Worm (Caenorhabditis elegans): ENCODE measurements around the gene sna-2.
"Not testable (repeated sequence)": the region's sequence is repeated elsewhere in the genome, so short reads cannot be mapped to it uniquely, and the experiment has no call there.

Gene sna-2

DNA sequence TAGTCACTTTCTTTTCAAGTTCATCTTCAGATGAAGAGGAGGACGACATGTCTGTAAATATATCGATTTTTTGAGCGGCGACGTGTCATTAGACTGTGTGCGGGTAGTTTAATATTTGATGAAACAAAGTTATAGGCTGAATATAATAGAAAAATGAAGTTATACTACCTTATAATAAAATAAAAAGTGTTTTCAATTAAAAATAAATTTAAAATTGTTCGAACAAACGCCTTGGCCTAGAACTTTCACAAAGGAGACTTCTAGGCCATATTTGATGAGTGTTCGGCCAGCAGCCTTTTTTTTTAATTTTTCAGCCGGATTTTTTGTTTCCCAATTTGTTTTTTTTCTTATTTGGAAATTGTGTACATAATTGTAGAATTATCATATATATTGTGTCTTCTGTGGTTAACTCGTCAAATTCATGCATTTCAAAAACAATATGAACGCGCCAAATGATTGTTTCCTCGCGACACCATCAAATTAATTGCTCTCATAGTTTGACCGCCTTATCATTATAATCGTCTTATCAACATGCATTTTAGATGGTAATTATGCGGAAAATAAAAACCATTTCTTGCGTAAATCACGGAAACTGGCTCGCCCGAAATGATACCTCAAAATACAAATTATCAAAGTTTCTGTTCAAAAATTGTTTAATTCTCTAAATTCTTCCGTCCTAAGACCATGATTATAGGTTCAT is 20.0 kb upstream of the sna-2 start, which contains the start of gene T13F2.2:
Gene T13F2.2 (minus strand): TSS at position 51 of the 700 bp plus-strand sequence.
- no peak for TF ChIP-seq him-1 (tag; optimal IDR thresholded peaks at IDR 0.05)
- no peak for TF ChIP-seq W03F9.2 (tag; optimal IDR thresholded peaks at IDR 0.05)
- TF ChIP-seq dao-5 (tag; optimal IDR thresholded peaks at IDR 0.05): no peak

DNA sequence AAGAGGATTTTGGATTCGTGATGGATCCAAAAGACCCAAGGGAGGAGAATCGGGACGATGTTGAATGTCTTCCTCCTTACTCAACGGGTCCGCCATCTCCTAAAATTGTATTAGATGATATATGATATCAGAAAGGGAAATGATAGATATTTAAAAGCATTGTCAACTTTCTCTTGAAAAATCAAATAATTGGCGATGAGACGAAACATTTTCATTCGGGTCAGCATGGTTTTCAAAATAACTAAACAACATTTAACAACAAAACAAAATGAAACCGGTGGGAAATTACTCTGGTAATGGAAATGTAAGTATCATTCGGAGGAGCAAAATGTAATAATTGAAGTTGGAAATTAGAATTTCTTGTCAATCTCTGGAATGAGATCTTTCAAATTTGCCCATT is 19.1 kb upstream of the sna-2 start, which contains the start of gene pis-1:
Gene pis-1 (minus strand): TSS at position 101 of the 400 bp plus-strand sequence.
- no peak for TF ChIP-seq dao-5 (tag; optimal IDR thresholded peaks at IDR 0.05)
- TF ChIP-seq him-1 (tag; optimal IDR thresholded peaks at IDR 0.05): no peak
- no peak for TF ChIP-seq W03F9.2 (tag; optimal IDR thresholded peaks at IDR 0.05)

DNA sequence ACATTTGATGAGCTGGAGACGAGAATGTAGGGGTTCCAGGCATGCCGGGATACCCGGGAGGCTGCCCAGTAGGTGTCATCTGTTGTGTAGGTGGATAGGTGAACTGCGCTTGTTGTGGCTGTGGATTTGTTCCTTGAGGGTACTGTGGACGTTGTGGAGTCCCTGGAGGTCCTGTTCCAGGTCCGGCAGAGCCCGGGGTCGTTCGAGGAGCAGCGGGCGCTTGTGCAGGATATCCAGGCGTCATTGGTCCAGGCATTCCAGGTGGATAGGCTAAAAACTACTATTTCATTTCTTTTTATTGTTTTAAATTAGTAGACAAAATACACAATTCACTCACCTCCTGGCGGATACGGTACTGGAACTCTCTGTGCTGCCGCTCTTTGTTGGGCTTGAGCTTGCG is 17.8 kb upstream of the sna-2 start:
- TF ChIP-seq W03F9.2 (tag; optimal IDR thresholded peaks at IDR 0.05): no peak
- TF ChIP-seq him-1 (tag; optimal IDR thresholded peaks at IDR 0.05): no peak
- no peak for TF ChIP-seq dao-5 (tag; optimal IDR thresholded peaks at IDR 0.05)

DNA sequence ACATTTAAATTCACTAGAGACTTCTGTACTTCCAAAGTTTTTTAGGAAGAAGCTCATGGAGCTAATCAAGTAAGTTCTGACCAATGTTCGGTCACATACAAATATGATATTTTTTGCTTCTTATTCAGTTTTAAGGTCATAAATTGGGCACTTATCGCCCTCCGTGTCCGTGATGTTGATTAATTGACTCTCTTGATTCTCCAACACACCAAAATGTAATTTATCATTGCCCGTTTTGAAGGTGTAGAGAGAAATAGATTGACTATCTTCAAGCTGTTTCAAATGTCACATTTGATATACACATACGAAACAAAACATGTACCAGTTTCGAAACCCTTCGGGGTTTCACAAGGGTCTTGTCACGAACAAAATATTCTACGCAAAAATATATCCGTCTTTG is 13.3 kb upstream of the sna-2 start:
- TF ChIP-seq him-1 (tag; optimal IDR thresholded peaks at IDR 0.05): no peak
- no peak for TF ChIP-seq W03F9.2 (tag; optimal IDR thresholded peaks at IDR 0.05)
- no peak for TF ChIP-seq dao-5 (tag; optimal IDR thresholded peaks at IDR 0.05)

DNA sequence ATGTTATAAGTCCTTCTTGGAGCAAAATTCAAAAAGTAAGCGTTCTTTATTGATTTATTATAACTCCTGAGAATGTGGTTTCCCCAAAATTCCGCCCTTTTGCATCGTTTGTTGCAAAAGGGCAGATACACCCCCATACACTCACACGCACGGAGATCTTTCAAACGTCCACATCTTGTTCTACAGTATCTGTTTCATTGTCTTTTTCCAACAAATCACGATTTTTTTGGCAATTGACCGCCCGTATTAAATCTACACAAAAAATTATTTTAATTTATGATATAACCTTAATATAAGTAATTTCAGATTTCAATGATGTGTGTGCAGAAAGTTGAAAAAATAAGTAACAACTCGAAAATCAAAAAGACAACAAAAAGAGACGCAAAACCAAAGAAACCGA is 12.1 kb upstream of the sna-2 start, which contains the start of gene T13F2.4:
Gene T13F2.4 (plus strand): TSS at position 301 of the 400 bp plus-strand sequence.
- TF ChIP-seq dao-5 (tag; optimal IDR thresholded peaks at IDR 0.05) (no peak), him-1 (tag; optimal IDR thresholded peaks at IDR 0.05) (no peak)

DNA sequence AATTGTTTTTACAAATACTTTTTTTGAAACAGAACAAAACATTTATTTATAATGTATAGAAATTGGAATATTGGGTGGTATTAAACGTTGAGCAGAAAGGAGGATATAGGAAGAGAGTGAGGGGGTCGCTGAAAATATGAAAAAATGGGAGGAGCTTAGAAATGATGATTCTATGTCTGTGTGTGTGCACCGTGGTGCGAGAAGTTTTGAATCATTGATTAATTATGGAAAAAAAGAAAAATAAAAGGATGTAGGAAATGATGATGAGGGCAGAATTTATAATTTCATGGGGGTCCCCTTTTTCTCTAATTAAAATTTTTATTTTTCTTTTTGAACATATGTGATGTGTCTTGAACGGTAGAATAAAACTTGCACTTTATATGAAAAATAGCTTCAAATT is 7.3 kb upstream of the sna-2 start, which contains the start of gene sre-4:
Gene sre-4 (minus strand): TSS at position 101 of the 400 bp plus-strand sequence.
- TF ChIP-seq W03F9.2 (tag; optimal IDR thresholded peaks at IDR 0.05) (no peak), him-1 (tag; optimal IDR thresholded peaks at IDR 0.05) (no peak), dao-5 (tag; optimal IDR thresholded peaks at IDR 0.05) (no peak)

DNA sequence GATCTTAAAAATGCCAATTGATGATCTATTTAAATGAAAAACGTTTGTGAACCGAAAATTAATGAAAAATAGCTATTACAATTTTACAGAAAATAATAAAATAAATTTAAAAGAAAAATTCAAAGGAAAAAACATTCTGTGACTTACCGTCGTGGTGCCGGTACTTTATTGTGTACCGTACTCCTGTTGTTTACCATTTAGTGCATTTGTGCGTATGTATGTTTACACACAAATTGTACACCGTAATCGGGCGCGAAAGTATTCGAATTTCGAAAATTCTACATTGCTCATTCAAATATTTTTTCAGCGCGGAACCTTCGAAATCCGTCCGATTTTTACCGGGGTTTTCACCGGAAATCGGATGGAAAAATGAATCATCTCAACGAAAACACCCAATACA is 582 bp upstream of the sna-2 start, which contains the start of gene T13F2.6:
Gene T13F2.6 (plus strand): TSS at position 306 of the 400 bp plus-strand sequence.
- TF ChIP-seq W03F9.2 (tag; optimal IDR thresholded peaks at IDR 0.05) (peak; percentile 43), him-1 (tag; optimal IDR thresholded peaks at IDR 0.05) (no peak)

DNA sequence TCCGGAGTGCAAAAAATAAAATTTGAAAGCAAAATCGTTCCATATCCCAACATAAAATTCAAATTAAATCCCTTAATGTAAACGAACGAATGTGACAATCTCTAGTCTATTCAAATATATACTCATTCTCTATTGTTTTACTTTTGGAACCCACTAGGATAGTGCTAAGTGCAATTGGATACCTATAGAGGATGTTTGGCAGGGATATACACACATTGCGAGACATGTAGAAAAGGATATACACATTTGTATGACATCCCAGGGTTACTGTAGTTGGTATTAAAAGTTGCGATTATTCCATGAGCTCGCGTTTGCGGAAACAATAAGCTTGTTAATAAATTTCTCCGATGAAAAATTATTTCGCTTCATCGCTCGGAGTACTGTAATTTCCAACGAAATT is 4.0 kb downstream of the sna-2 start:
- TF ChIP-seq him-1 (tag; optimal IDR thresholded peaks at IDR 0.05) (no peak), dao-5 (tag; optimal IDR thresholded peaks at IDR 0.05) (no peak), W03F9.2 (tag; optimal IDR thresholded peaks at IDR 0.05) (no peak)

DNA sequence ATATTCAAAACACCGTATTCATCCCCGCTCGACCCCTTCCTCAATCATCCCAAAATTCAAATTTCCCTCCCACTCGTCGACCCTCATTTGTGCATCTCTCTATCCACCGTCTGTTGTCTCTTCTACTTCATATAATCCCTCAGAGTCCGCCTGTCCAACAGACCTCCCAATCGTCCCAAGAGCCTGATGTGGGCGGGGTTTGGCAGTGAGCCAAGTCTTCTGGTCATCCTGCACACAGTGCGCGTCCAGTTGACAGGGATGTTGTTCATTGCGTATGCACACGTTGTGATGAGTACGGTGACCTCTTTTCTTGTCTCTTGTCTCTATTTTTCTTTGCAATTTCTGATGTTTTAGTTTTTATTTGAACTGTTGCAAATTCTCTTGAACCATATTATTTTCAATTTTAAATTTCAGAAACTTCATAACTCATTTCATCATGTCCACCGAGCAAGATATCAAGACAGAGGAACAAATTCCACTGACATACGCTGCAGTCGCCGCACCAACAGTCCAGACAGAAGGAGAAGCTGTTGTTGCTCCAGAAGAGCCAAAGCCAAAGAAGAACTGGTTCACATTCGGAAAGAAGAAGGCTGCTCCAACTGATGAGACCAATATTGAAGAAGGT is 5.2 kb downstream of the sna-2 start, which contains the start of gene cav-1:
Gene cav-1 (plus strand): TSS at position 415 of the 625 bp plus-strand sequence.
- TF ChIP-seq dao-5 (tag; optimal IDR thresholded peaks at IDR 0.05) (no peak), W03F9.2 (tag; optimal IDR thresholded peaks at IDR 0.05) (no peak), him-1 (tag; optimal IDR thresholded peaks at IDR 0.05) (no peak)

DNA sequence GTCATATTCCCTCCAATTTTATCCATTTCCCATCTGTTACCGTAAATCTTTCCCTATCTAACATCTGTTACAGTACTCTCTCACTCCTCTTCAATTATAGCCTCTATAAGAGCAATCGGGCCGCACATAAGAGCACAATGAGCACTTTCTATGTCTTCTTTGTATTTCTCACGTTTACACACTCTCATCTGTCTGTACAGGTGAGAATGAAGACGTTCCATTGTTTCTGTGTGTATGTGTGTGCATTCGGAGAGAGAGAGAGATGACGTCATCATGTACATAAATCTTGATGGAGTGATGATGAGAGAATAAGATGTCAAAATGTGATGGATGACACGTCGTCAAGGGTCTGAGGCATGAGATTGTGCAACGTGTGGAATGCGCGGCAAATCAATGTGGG is 6.6 kb downstream of the sna-2 start:
- TF ChIP-seq W03F9.2 (tag; optimal IDR thresholded peaks at IDR 0.05): no peak
- no peak for TF ChIP-seq him-1 (tag; optimal IDR thresholded peaks at IDR 0.05)
- no peak for TF ChIP-seq dao-5 (tag; optimal IDR thresholded peaks at IDR 0.05)

DNA sequence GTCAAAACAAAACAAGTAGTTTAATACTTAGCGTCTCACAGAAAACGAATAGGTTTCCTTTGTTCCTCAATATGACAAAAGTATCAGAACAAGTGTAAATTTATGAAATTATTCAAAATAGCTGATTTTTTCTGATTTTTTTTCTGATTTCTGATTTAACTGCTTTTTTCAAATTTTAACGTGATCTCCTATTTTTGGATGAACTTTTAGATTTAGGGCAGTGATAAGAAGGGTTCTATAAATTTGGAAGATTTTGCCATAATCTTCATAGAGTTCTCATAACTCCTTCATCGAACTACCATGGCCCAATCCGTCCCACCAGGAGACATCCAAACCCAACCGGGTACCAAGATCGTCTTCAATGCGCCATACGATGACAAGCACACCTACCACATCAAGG is 7.7 kb downstream of the sna-2 start, which contains the start of gene msp-78:
Gene msp-78 (plus strand): TSS at position 301 of the 400 bp plus-strand sequence.
- not testable (repeated sequence) for TF ChIP-seq dao-5, him-1, W03F9.2 (tag; optimal IDR thresholded peaks at IDR 0.05)

DNA sequence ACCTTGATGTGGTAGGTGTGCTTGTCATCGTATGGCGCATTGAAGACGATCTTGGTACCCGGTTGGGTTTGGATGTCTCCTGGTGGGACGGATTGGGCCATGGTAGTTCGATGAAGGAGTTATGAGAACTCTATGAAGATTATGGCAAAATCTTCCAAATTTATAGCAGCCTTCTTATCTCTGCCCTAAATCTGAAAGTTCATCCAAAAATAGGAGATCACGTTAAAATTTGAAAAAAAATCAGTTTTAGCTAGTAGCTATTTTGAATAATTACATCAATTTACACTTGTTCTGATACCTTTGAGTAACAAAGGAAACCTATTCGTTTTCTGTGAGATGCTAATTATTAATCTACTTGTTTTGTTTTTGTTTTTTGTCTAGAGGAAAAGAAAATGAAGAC is 10.4 kb downstream of the sna-2 start, which contains the start of gene msp-79:
Gene msp-79 (minus strand): TSS at position 101 of the 400 bp plus-strand sequence.
- not testable (repeated sequence) for TF ChIP-seq him-1, W03F9.2, dao-5 (tag; optimal IDR thresholded peaks at IDR 0.05)

DNA sequence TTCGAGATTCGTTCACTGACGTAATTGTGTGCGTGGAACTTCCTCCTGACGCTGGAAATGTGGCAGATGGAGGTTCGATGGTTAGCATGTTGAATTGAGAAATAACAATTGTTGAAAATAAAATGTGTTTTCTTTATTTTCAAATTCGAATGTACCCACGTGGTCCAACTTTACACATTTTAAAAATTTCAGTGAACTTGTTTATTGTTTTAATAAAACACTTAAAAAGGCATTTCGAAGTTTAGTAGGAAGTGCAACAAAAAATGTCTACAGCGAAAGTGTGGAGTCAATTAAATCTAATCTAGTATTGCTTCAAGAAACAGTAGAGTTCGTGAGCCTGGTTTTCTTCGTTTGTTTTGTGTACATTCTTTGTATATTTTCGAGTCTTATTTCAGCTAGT is 11.2 kb downstream of the sna-2 start, which contains the start of gene ssp-36:
Gene ssp-36 (minus strand): TSS at position 101 of the 400 bp plus-strand sequence.
- TF ChIP-seq dao-5 (tag; optimal IDR thresholded peaks at IDR 0.05): no peak
- no peak for TF ChIP-seq him-1 (tag; optimal IDR thresholded peaks at IDR 0.05)
- TF ChIP-seq W03F9.2 (tag; optimal IDR thresholded peaks at IDR 0.05): no peak

DNA sequence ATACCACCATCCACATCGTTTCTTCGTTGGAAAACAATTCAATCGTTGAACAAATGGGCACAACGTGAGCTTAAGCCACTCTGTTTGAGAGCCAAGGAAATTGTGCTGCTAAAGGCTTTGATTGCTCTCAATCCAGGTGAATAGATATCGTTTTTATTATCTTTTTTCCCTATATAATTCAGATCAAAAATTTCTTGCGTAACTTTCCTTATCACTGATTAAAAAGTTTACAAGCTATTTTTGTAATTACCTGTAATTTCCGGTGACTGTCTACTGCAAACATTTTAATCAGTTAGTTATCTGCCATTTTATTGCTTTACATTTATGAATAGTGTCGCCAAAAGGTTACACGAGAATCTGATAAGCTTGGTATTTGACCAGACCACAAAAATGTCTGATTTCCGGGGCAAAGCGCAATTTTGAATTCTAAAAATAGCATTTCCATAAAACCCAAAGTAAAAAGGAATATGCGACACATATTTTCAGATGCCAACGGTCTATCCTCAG is 14.7 kb downstream of the sna-2 start:
- TF ChIP-seq him-1 (tag; optimal IDR thresholded peaks at IDR 0.05): no peak
- no peak for TF ChIP-seq dao-5 (tag; optimal IDR thresholded peaks at IDR 0.05)
- no peak for TF ChIP-seq W03F9.2 (tag; optimal IDR thresholded peaks at IDR 0.05)
